Fruit fly (Drosophila melanogaster) whole organism, prepupa: ENCODE results near the gene rtp.

Experiments
- CG6854 ChIP-seq: fragments of 200-800 bp; sonication (Bioruptor generic); optimal IDR thresholded peaks from 2 replicates; lab custom pipeline; 2017; ENCODE audit warnings: missing biosample characterization, mild to moderate bottlenecking, missing genetic modification characterization
- Eip75B ChIP-seq: fragments of 200-800 bp; sonication (Bioruptor generic); optimal IDR thresholded peaks from 3 replicates; lab custom pipeline; 2016; ENCODE audit warnings: missing biosample characterization, missing genetic modification characterization
- Lpt ChIP-seq: fragments of 200-800 bp; sonication (Bioruptor generic); optimal IDR thresholded peaks from 3 replicates; lab custom pipeline; 2016; ENCODE audit warnings: missing biosample characterization, missing genetic modification characterization
- Smox ChIP-seq: fragments of 200-800 bp; sonication (Bioruptor generic); optimal IDR thresholded peaks from 3 replicates; lab custom pipeline; 2016; ENCODE audit warnings: missing biosample characterization, missing genetic modification characterization
- eg ChIP-seq: fragments of 200-800 bp; sonication (Bioruptor generic); IDR thresholded peaks from 3 replicates; pipeline ENCODE4 v1.3.6; 2022; ENCODE audit warnings: missing biosample characterization, missing genetic modification characterization
- net ChIP-seq: fragments of 200-800 bp; sonication (Bioruptor generic); optimal IDR thresholded peaks from 3 replicates; lab custom pipeline; 2016; ENCODE audit warnings: missing biosample characterization, missing genetic modification characterization

dm6 chr3R:5198302-5198701 lies 38.8 kb downstream of the rtp start:
- TF ChIP-seq net (peak; percentile 26), Eip75B (GFP tag; lab: Kevin White, UChicago) (peak; percentile 54), eg (GFP tag; lab: Robert Waterston, UW) (no peak; the same call in 2 of the 3 replicates), Smox (GFP tag; lab: Kevin White, UChicago) (no peak), Lpt (GFP tag; lab: Kevin White, UChicago) (no peak), CG6854 (GFP tag; lab: Kevin White, UChicago) (no peak)
